Fruit fly (Drosophila melanogaster) whole organism, embryonic: Measurements from ENCODE around the gene CG31551.
A peak's percentile ranks its signal among the peaks of the same experiment; 100 is the strongest.

Experiments
- Aef1 ChIP-seq: fragments of 200-800 bp; sonication (Bioruptor generic); IDR thresholded peaks from 3 replicates; pipeline ENCODE4 v1.3.6; 2022; ENCODE audit warnings: missing biosample characterization, missing genetic modification characterization
- B-H1 ChIP-seq: fragments of 200-800 bp; sonication (Bioruptor generic); IDR thresholded peaks from 3 replicates; pipeline ENCODE4 v1.3.6; 2022; ENCODE audit warnings: missing biosample characterization, missing genetic modification characterization
- CG10274 ChIP-seq: fragments of 200-800 bp; sonication (Bioruptor generic); optimal IDR thresholded peaks from 3 replicates; lab custom pipeline; 2017; ENCODE audit warnings: missing biosample characterization, mild to moderate bottlenecking, missing genetic modification characterization
- CG12155 ChIP-seq: fragments of 200-800 bp; sonication (Bioruptor generic); optimal IDR thresholded peaks from 3 replicates; lab custom pipeline; 2016; ENCODE audit warnings: missing biosample characterization, missing genetic modification characterization
- CG14965 ChIP-seq: fragments of 200-800 bp; sonication (Bioruptor generic); optimal IDR thresholded peaks from 2 replicates; lab custom pipeline; 2016; ENCODE audit warnings: missing biosample characterization, missing genetic modification characterization, borderline replicate concordance
- CG15011 ChIP-seq: fragments of 200-800 bp; sonication (Bioruptor generic); optimal IDR thresholded peaks from 3 replicates; lab custom pipeline; 2018; ENCODE audit warnings: missing biosample characterization, mild to moderate bottlenecking, missing genetic modification characterization
- CG15601 ChIP-seq: fragments of 200-800 bp; sonication (Bioruptor generic); optimal IDR thresholded peaks from 3 replicates; lab custom pipeline; 2019; ENCODE audit warnings: missing biosample characterization, mild to moderate bottlenecking, missing genetic modification characterization, moderate library complexity
- CG17385 ChIP-seq: fragments of 200-800 bp; sonication (Bioruptor generic); optimal IDR thresholded peaks from 3 replicates; lab custom pipeline; 2018; ENCODE audit warnings: missing biosample characterization, mild to moderate bottlenecking, missing genetic modification characterization
- CG17568 ChIP-seq: fragments of 200-800 bp; sonication (Bioruptor generic); optimal IDR thresholded peaks from 2 replicates; lab custom pipeline; 2018; ENCODE audit warnings: missing biosample characterization, mild to moderate bottlenecking, missing genetic modification characterization, moderate library complexity
- CG17802 ChIP-seq: fragments of 200-800 bp; sonication (Bioruptor generic); optimal IDR thresholded peaks from 2 replicates; lab custom pipeline; 2018; ENCODE audit warnings: missing biosample characterization, mild to moderate bottlenecking, missing genetic modification characterization, moderate library complexity
- CG2712 ChIP-seq: fragments of 200-800 bp; optimal IDR thresholded peaks from 3 replicates; lab custom pipeline; 2019; ENCODE audit warnings: missing biosample characterization, mild to moderate bottlenecking, missing genetic modification characterization, moderate library complexity
- CG34422 ChIP-seq: fragments of 200-800 bp; sonication (Bioruptor generic); IDR thresholded peaks from 3 replicates; pipeline ENCODE4 v1.3.6; 2022; ENCODE audit warnings: missing biosample characterization, missing genetic modification characterization
- CG3838 ChIP-seq: fragments of 200-800 bp; sonication (Bioruptor generic); optimal IDR thresholded peaks from 3 replicates; lab custom pipeline; 2016; ENCODE audit warnings: missing biosample characterization, missing genetic modification characterization
- CG4360 ChIP-seq: fragments of 200-800 bp; sonication (Bioruptor generic); IDR thresholded peaks from 2 replicates; pipeline ENCODE4 v1.3.6; 2022; ENCODE audit warnings: missing biosample characterization, missing genetic modification characterization
- CG4424 ChIP-seq: fragments of 200-800 bp; sonication (Bioruptor generic); optimal IDR thresholded peaks from 3 replicates; lab custom pipeline; 2016; ENCODE audit warnings: missing biosample characterization, missing genetic modification characterization
- CG6272 ChIP-seq: fragments of 200-800 bp; sonication (Bioruptor generic); IDR thresholded peaks from 2 replicates; pipeline ENCODE4 v1.3.6; 2022; ENCODE audit warnings: missing biosample characterization, missing genetic modification characterization
- CG7271 ChIP-seq: fragments of 200-800 bp; sonication (Bioruptor generic); optimal IDR thresholded peaks from 2 replicates; lab custom pipeline; 2018; ENCODE audit warnings: missing biosample characterization, mild to moderate bottlenecking, missing genetic modification characterization, moderate library complexity
- CG7556 ChIP-seq: fragments of 200-800 bp; sonication (Bioruptor generic); optimal IDR thresholded peaks from 2 replicates; lab custom pipeline; 2017; ENCODE audit warnings: missing biosample characterization, mild to moderate bottlenecking, missing genetic modification characterization
- CG7839 ChIP-seq: fragments of 200-800 bp; sonication (Bioruptor generic); optimal IDR thresholded peaks from 3 replicates; lab custom pipeline; 2018; ENCODE audit warnings: missing biosample characterization, mild to moderate bottlenecking, missing genetic modification characterization, moderate library complexity
- CG8089 ChIP-seq: fragments of 200-800 bp; sonication (Bioruptor generic); optimal IDR thresholded peaks from 3 replicates; lab custom pipeline; 2016; ENCODE audit warnings: missing biosample characterization, missing genetic modification characterization
- CoRest ChIP-seq: fragments of 200-800 bp; sonication (Bioruptor generic); optimal IDR thresholded peaks from 3 replicates; lab custom pipeline; 2018; ENCODE audit warnings: missing biosample characterization, mild to moderate bottlenecking, missing genetic modification characterization, moderate library complexity
- E2f1 ChIP-seq: fragments of 200-800 bp; sonication (Bioruptor generic); IDR thresholded peaks from 2 replicates; pipeline ENCODE4 v1.3.6; 2022; ENCODE audit warnings: missing biosample characterization, missing genetic modification characterization
- H15 ChIP-seq: fragments of 200-800 bp; sonication (Bioruptor generic); IDR thresholded peaks from 3 replicates; pipeline ENCODE4 v1.3.6; 2022; ENCODE audit warnings: missing biosample characterization, missing genetic modification characterization
- H2.0 ChIP-seq: fragments of 200-800 bp; sonication (Bioruptor generic); IDR thresholded peaks from 2 replicates; pipeline ENCODE4 v1.3.6; 2022; ENCODE audit warnings: missing biosample characterization, missing genetic modification characterization
- Hand ChIP-seq: fragments of 200-800 bp; sonication (Bioruptor generic); optimal IDR thresholded peaks from 2 replicates; lab custom pipeline; 2017; ENCODE audit warnings: mild to moderate bottlenecking, missing biosample characterization, missing genetic modification reagents, missing genetic modification characterization
- Hey ChIP-seq: fragments of 200-800 bp; sonication (Bioruptor generic); optimal IDR thresholded peaks from 3 replicates; lab custom pipeline; 2018; ENCODE audit warnings: missing biosample characterization, mild to moderate bottlenecking, missing genetic modification characterization
- Max ChIP-seq: fragments of 200-800 bp; sonication (Bioruptor generic); optimal IDR thresholded peaks from 2 replicates; lab custom pipeline; 2016; ENCODE audit warnings: missing biosample characterization, mild to moderate bottlenecking, missing genetic modification characterization
- NFAT ChIP-seq: fragments of 200-800 bp; sonication (Bioruptor generic); IDR thresholded peaks from 2 replicates; pipeline ENCODE4 v1.3.6; 2022; ENCODE audit warnings: missing biosample characterization, missing genetic modification characterization
- Side ChIP-seq: fragments of 200-800 bp; sonication (Bioruptor generic); optimal IDR thresholded peaks from 2 replicates; lab custom pipeline; 2016; ENCODE audit warnings: missing biosample characterization, missing genetic modification characterization
- Ssrp ChIP-seq: fragments of 200-800 bp; sonication (Bioruptor generic); optimal IDR thresholded peaks from 2 replicates; lab custom pipeline; 2018; ENCODE audit warnings: missing biosample characterization, mild to moderate bottlenecking, missing genetic modification characterization, moderate library complexity
- Stat92E ChIP-seq, 3 experiments: fragments of >200 bp in 2 of 3; fragments of 200-800 bp in 1 of 3; sonication (Bioruptor generic) in 1 of 3; optimal IDR thresholded peaks; 2 replicates each; lab custom pipeline; 2017 to 2019; ENCODE audit warnings: missing biosample characterization in 3 of 3, missing genetic modification characterization in 3 of 3, mild to moderate bottlenecking in 1 of 3, moderate library complexity in 1 of 3
- ab ChIP-seq: fragments of 200-800 bp; sonication (Bioruptor generic); optimal IDR thresholded peaks from 2 replicates; lab custom pipeline; 2016; ENCODE audit warnings: missing biosample characterization, missing genetic modification characterization
- ara ChIP-seq: fragments of 200-800 bp; sonication (Bioruptor generic); IDR thresholded peaks from 2 replicates; pipeline ENCODE4 v1.3.6; 2022; ENCODE audit warnings: missing biosample characterization, missing genetic modification characterization
- ash1 ChIP-seq: fragments of 200-800 bp; sonication (Bioruptor generic); optimal IDR thresholded peaks from 2 replicates; lab custom pipeline; 2018; ENCODE audit warnings: missing biosample characterization, mild to moderate bottlenecking, missing genetic modification characterization
- bsh ChIP-seq, 2 experiments: fragments of 200-800 bp; sonication (Bioruptor generic); optimal IDR thresholded peaks; 2 replicates each; lab custom pipeline; 2017 to 2018; ENCODE audit warnings: mild to moderate bottlenecking in 2 of 2, missing biosample characterization in 2 of 2, missing genetic modification characterization in 2 of 2, moderate library complexity in 1 of 2
- en ChIP-seq: fragments of 200-800 bp; sonication (Bioruptor generic); optimal IDR thresholded peaks from 2 replicates; lab custom pipeline; 2016; ENCODE audit warnings: missing biosample characterization, missing genetic modification characterization
- fd102C ChIP-seq: fragments of 200-800 bp; sonication (Bioruptor generic); optimal IDR thresholded peaks from 2 replicates; lab custom pipeline; 2018; ENCODE audit warnings: missing biosample characterization, mild to moderate bottlenecking, missing genetic modification characterization, moderate library complexity
- fd3F ChIP-seq: fragments of 200-800 bp; sonication (Bioruptor generic); optimal IDR thresholded peaks from 2 replicates; lab custom pipeline; 2018; ENCODE audit warnings: missing biosample characterization, mild to moderate bottlenecking, missing genetic modification characterization, moderate library complexity
- fd64A ChIP-seq: fragments of 200-800 bp; sonication (Bioruptor generic); optimal IDR thresholded peaks from 3 replicates; lab custom pipeline; 2018; ENCODE audit warnings: missing biosample characterization, mild to moderate bottlenecking, missing genetic modification characterization
- fd96Cb ChIP-seq: fragments of 200-800 bp; sonication (Bioruptor generic); optimal IDR thresholded peaks from 2 replicates; lab custom pipeline; 2018; ENCODE audit warnings: missing biosample characterization, mild to moderate bottlenecking, missing genetic modification characterization, moderate library complexity
- gcm2 ChIP-seq: fragments of 200-800 bp; sonication (Bioruptor generic); optimal IDR thresholded peaks from 2 replicates; lab custom pipeline; 2016; ENCODE audit warnings: missing biosample characterization, missing genetic modification characterization
- hb ChIP-seq: fragments of 200-800 bp; sonication (Bioruptor generic); IDR thresholded peaks from 3 replicates; pipeline ENCODE4 v1.3.6; 2022; ENCODE audit warnings: missing biosample characterization, missing genetic modification characterization; ENCODE audit not compliant: partially characterized antibody
- mld ChIP-seq: fragments of 200-800 bp; sonication (Bioruptor generic); IDR thresholded peaks from 3 replicates; pipeline ENCODE4 v1.3.6; 2022; ENCODE audit warnings: missing biosample characterization, missing genetic modification characterization; ENCODE audit not compliant: partially characterized antibody
- pan ChIP-seq, 4 experiments: fragments of >200 bp in 3 of 4; fragments of 200-800 bp in 1 of 4; sonication (Bioruptor generic) in 1 of 4; optimal IDR thresholded peaks in 3 of 4; IDR thresholded peaks in 1 of 4; 2 replicates each; pipeline versions ENCODE4 v1.3.6 to Lab custom; 2017 to 2022; ENCODE audit warnings: missing biosample characterization in 2 of 4, missing genetic modification characterization in 2 of 4, mixed read lengths in 1 of 4
- peb ChIP-seq: fragments of 200-800 bp; sonication (Bioruptor generic); IDR thresholded peaks from 2 replicates; pipeline ENCODE4 v1.3.6; 2022; ENCODE audit warnings: missing biosample characterization, missing genetic modification characterization
- psq ChIP-seq: fragments of 200-800 bp; sonication (Bioruptor generic); optimal IDR thresholded peaks from 2 replicates; lab custom pipeline; 2017; ENCODE audit warnings: missing biosample characterization, missing genetic modification characterization
- shn ChIP-seq: fragments of 200-800 bp; sonication (Bioruptor generic); optimal IDR thresholded peaks from 3 replicates; lab custom pipeline; 2016; ENCODE audit warnings: missing biosample characterization, missing genetic modification characterization
- so ChIP-seq: fragments of 200-800 bp; sonication (Bioruptor generic); IDR thresholded peaks from 3 replicates; pipeline ENCODE4 v1.3.6; 2022; ENCODE audit warnings: missing biosample characterization, missing genetic modification characterization
- sr ChIP-seq: fragments of 200-800 bp; sonication (Bioruptor generic); IDR thresholded peaks from 3 replicates; pipeline ENCODE4 v1.3.6; 2022; ENCODE audit warnings: missing biosample characterization, missing genetic modification characterization
- tx ChIP-seq: fragments of 200-800 bp; sonication (Bioruptor generic); optimal IDR thresholded peaks from 2 replicates; lab custom pipeline; 2016; ENCODE audit warnings: missing biosample characterization, missing genetic modification characterization

CG31551 gene

dm6 chr3R:5606477-5606876, 21.2 kb upstream of the CG31551 start, which contains the start of gene asl (continued):
- TF ChIP-seq CG7271 (tag; lab: Kevin White, UChicago): no peak
- no peak for TF ChIP-seq CG15011
- no peak for TF ChIP-seq so (GFP tag; lab: Robert Waterston, UW)
- TF ChIP-seq ash1 (GFP tag; lab: Kevin White, UChicago): no peak
- peak; percentile 33 for TF ChIP-seq CG7556 (GFP tag; lab: Kevin White, UChicago)
- no peak for TF ChIP-seq B-H1 (GFP tag; lab: Robert Waterston, UW)
- peak; percentile 57 for TF ChIP-seq Ssrp (tag; lab: Kevin White, UChicago)
- TF ChIP-seq tx: peak; percentile 35
- no peak for TF ChIP-seq H2.0
- TF ChIP-seq CG10274: no peak
- TF ChIP-seq CG17802 (tag; lab: Kevin White, UChicago): peak; percentile 90
- no peak for TF ChIP-seq ara (GFP tag; lab: Robert Waterston, UW)
- no peak for TF ChIP-seq en
- TF ChIP-seq H15: no peak
- peak; percentile 23 for TF ChIP-seq Side
- no peak; the same call in 2 of the 3 replicates for TF ChIP-seq Aef1
- TF ChIP-seq CG17568 (GFP tag; lab: Kevin White, UChicago): no peak
- peak; percentile 64; the same call in 1 of the 3 replicates for TF ChIP-seq CG34422
- TF ChIP-seq CG6272: peak; percentile 47
- TF ChIP-seq E2f1: peak; percentile 61
- peak; percentile 70 for TF ChIP-seq CG15601
- no peak for TF ChIP-seq Hand (GFP tag; lab: Kevin White, UChicago)
- TF ChIP-seq CG17385 (GFP tag; lab: Kevin White, UChicago): peak; percentile 99
- TF ChIP-seq bsh (GFP tag; optimal IDR thresholded peaks at IDR 0.05; lab: Kevin White, UChicago): peak in 1 of 2 experiments; percentile 69
- no peak for TF ChIP-seq CG4360 (GFP tag; lab: Robert Waterston, UW)
- peak; percentile 82 for TF ChIP-seq CG2712 (tag; lab: Kevin White, UChicago)
- no peak for TF ChIP-seq peb
- no peak for TF ChIP-seq CG7839 (tag; lab: Kevin White, UChicago)
- no peak for TF ChIP-seq mld
- peak; percentile 75 for TF ChIP-seq CG4424 (GFP tag; lab: Kevin White, UChicago)
- TF ChIP-seq sr (GFP tag; lab: Robert Waterston, UW): no peak
- TF ChIP-seq fd3F (GFP tag; lab: Kevin White, UChicago): peak; percentile 25
- no peak for TF ChIP-seq pan (optimal IDR thresholded peaks at IDR 0.05; lab: Kevin White, UChicago)
- peak in 1 of 2 experiments; percentile 47 for TF ChIP-seq pan (GFP tag; optimal IDR thresholded peaks at IDR 0.05 in 1 of 2, IDR thresholded peaks at IDR 0.05 in 1 of 2)
- peak; percentile 14 for TF ChIP-seq CG3838
- TF ChIP-seq fd96Cb (tag; lab: Kevin White, UChicago): peak; percentile 61
- TF ChIP-seq ab: no peak
- TF ChIP-seq fd64A (GFP tag; lab: Kevin White, UChicago): no peak
- peak; percentile 35 for TF ChIP-seq fd102C (GFP tag; lab: Kevin White, UChicago)
- no peak for TF ChIP-seq hb (GFP tag; lab: Robert Waterston, UW)
- TF ChIP-seq Hey (tag; lab: Kevin White, UChicago): no peak
- TF ChIP-seq CG12155 (GFP tag; lab: Kevin White, UChicago): peak; percentile 63
- peak; percentile 57 for TF ChIP-seq Max (GFP tag; lab: Kevin White, UChicago)
- no peak for TF ChIP-seq NFAT (GFP tag; lab: Robert Waterston, UW)
- TF ChIP-seq shn: peak; percentile 25
- TF ChIP-seq psq (GFP tag; lab: Kevin White, UChicago): peak; percentile 14
- peak; percentile 81 for TF ChIP-seq CoRest (tag; lab: Kevin White, UChicago)
- TF ChIP-seq CG14965 (GFP tag; lab: Kevin White, UChicago): no peak
- no peak for TF ChIP-seq Stat92E (GFP tag; optimal IDR thresholded peaks at IDR 0.05; lab: Kevin White, UChicago)
- TF ChIP-seq gcm2 (GFP tag; lab: Kevin White, UChicago): no peak
- TF ChIP-seq CG8089: peak; percentile 42
